Fruit fly (Drosophila melanogaster) whole organism: ENCODE results near the gene obst-A.
"Not testable (repeated sequence)": the region's sequence is repeated elsewhere in the genome, so short reads cannot be mapped to it uniquely, and the experiment has no call there.

Source experiments
- CG8478 ChIP-seq: fragments of >200 bp; optimal IDR thresholded peaks from 2 replicates; lab custom pipeline; 2018; ENCODE audit warnings: inconsistent platforms
- Dll ChIP-seq: fragments of >200 bp; optimal IDR thresholded peaks from 2 replicates; lab custom pipeline; 2017
- EcR ChIP-seq, 2 experiments: fragments of >200 bp; optimal IDR thresholded peaks; 2 replicates each; lab custom pipeline; 2017; ENCODE audit warnings: missing biosample characterization in 2 of 2, missing genetic modification characterization in 2 of 2, missing genetic modification reagents in 2 of 2
- pan ChIP-seq: fragments of >200 bp; optimal IDR thresholded peaks from 2 replicates; lab custom pipeline; 2017
- psq ChIP-seq: fragments of >200 bp; optimal IDR thresholded peaks from 2 replicates; lab custom pipeline; 2017
- usp ChIP-seq: fragments of >200 bp; optimal IDR thresholded peaks from 2 replicates; lab custom pipeline; 2017; ENCODE audit warnings: missing biosample characterization, missing genetic modification characterization, mixed read lengths

obst-A gene

DNA sequence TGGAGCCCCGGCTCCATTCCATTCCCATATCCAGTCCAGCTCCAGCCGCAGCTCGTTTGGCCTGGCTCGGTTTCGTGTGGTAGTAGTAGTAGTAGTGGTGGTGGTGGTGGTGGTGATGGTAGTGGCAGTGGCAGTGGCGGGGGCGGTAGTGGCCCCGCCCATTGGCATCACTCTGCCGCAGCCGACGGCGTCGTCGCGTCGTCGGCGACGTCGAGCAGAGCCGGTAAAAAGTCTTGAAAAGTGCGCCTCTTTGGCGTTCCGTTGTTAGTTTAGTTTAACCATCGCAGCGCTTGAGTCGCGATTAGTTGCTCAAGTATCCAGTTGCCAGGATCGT is at the start of gene obst-A:
Gene obst-A, plus strand, starts transcription at position 248 of the 334 bp plus-strand sequence.
- no peak for TF ChIP-seq Dll (lab: Kevin White, UChicago)
- TF ChIP-seq EcR (GFP tag; optimal IDR thresholded peaks at IDR 0.05; lab: Kevin White, UChicago), result no peak
- no peak for TF ChIP-seq psq (lab: Kevin White, UChicago)
- no peak for TF ChIP-seq pan (lab: Kevin White, UChicago)
- TF ChIP-seq CG8478 (lab: Kevin White, UChicago), result no peak
- no peak for TF ChIP-seq usp (GFP tag; lab: Kevin White, UChicago)

DNA sequence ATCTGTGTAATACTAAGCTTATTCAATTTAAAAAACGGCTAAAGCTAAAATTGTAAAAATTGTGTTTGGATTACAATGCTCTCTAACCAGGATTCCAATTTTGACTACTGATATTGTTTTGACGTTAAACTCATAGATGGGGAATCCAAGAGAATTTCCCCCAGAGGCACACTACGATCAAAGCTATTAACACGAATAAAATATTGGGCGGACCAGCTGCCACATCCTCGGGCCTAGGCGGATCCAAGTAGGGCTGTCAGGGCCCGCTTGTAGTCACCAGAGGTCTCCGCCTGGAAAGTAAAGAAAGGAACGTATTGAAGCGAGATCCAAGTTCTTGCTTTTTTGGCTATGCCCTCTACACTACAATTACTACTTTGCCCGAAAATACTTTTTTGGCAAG is 45.5 kb upstream of the obst-A start, which contains the start of gene Sdic3:
Gene Sdic3, minus strand, starts transcription at position 101 of the 400 bp plus-strand sequence.
- TF ChIP-seq Dll, psq, CG8478 (lab: Kevin White, UChicago): not testable (repeated sequence)

DNA sequence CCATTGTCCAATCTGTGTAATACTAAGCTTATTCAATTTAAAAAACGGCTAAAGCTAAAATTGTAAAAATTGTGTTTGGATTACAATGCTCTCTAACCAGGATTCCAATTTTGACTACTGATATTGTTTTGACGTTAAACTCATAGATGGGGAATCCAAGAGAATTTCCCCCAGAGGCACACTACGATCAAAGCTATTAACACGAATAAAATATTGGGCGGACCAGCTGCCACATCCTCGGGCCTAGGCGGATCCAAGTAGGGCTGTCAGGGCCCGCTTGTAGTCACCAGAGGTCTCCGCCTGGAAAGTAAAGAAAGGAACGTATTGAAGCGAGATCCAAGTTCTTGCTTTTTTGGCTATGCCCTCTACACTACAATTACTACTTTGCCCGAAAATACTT is 37.8 kb upstream of the obst-A start, which contains the start of gene SdicA:
Gene SdicA, minus strand, starts transcription at position 101 of the 400 bp plus-strand sequence.
- TF ChIP-seq Dll, CG8478, pan (lab: Kevin White, UChicago): not testable (repeated sequence)

DNA sequence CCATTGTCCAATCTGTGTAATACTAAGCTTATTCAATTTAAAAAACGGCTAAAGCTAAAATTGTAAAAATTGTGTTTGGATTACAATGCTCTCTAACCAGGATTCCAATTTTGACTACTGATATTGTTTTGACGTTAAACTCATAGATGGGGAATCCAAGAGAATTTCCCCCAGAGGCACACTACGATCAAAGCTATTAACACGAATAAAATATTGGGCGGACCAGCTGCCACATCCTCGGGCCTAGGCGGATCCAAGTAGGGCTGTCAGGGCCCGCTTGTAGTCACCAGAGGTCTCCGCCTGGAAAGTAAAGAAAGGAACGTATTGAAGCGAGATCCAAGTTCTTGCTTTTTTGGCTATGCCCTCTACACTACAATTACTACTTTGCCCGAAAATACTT is 30.2 kb upstream of the obst-A start, which contains the start of gene SdicB:
Gene SdicB, minus strand, starts transcription at position 101 of the 400 bp plus-strand sequence.
- TF ChIP-seq CG8478 (lab: Kevin White, UChicago); pan (lab: Kevin White, UChicago); usp (GFP tag; lab: Kevin White, UChicago): not testable (repeated sequence)

DNA sequence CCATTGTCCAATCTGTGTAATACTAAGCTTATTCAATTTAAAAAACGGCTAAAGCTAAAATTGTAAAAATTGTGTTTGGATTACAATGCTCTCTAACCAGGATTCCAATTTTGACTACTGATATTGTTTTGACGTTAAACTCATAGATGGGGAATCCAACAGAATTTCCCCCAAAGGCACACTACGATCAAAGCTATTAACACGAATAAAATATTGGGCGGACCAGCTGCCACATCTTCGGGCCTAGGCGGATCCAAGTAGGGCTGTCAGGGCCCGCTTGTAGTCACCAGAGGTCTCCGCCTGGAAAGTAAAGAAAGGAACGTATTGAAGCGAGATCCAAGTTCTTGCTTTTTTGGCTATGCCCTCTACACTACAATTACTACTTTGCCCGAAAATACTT is 22.5 kb upstream of the obst-A start, which contains the start of gene SdicC:
Gene SdicC, minus strand, starts transcription at position 101 of the 400 bp plus-strand sequence.
- not testable (repeated sequence) for TF ChIP-seq usp (GFP tag; lab: Kevin White, UChicago); Dll (lab: Kevin White, UChicago); EcR (GFP tag; optimal IDR thresholded peaks at IDR 0.05; lab: Kevin White, UChicago)

DNA sequence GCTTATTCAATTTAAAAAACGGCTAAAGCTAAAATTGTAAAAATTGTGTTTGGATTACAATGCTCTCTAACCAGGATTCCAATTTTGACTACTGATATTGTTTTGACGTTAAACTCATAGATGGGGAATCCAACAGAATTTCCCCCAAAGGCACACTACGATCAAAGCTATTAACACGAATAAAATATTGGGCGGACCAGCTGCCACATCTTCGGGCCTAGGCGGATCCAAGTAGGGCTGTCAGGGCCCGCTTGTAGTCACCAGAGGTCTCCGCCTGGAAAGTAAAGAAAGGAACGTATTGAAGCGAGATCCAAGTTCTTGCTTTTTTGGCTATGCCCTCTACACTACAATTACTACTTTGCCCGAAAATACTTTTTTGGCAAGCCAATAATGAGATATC is 14.7 kb upstream of the obst-A start, which contains the start of gene Sdic4:
Gene Sdic4, minus strand, starts transcription at position 101 of the 400 bp plus-strand sequence.
- not testable (repeated sequence) for TF ChIP-seq EcR (GFP tag; optimal IDR thresholded peaks at IDR 0.05; lab: Kevin White, UChicago); psq (lab: Kevin White, UChicago); CG8478 (lab: Kevin White, UChicago)

DNA sequence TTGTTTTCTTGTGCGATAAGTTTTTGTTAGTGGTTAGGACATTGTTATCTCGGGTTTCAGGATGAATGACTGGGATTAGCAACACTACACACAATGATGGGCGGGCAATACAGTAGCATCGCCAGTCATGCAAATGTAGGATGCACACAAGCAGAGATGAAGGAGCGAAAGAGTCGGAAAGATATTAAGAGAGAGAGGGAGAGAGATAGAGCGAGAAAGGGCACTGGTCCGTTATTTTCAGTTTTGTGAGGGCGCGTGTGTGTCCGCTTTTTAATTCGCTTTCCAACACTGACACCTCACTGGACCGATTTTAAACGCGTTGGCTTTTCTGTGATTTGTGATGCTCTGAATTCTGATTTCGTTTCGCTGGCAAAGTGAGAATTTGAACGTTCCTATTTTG is 8.0 kb upstream of the obst-A start:
- TF ChIP-seq Dll (lab: Kevin White, UChicago), result no peak
- TF ChIP-seq EcR (GFP tag; optimal IDR thresholded peaks at IDR 0.05; lab: Kevin White, UChicago), result no peak

DNA sequence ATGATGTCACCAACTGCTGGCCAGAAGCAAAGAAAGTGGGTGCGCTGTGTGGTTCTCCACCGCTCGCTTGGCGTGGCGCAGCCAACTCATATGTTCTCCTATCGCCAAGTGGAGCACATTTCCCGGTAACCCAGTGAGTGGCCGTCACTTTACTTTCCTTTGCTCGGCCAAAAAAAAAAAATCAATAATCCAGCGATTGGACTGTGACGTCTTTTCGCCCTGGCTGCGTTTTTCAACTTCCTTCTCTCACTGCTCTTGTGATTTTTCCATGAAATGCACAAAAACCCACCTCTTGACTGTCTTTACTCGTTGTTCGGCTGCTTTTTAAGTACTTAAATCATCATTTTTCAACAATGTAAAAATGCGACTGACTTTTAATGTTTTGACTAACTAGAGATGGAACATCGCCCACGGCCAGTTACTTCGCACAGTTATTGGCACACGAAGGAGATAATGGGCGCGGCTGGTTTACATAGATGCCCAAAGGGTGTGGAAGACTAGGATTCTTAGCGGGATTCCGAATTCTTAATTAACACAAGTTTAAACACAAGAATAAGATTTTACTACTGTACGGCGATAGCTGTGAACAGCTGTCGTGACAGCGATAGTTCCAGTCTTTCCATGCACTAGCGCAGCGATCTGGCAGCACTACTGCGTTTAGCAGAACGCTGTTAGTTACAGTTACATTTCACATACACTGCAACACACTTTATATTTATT is 3.7 kb upstream of the obst-A start, which contains the start of gene sw:
Gene sw, minus strand, starts transcription at position 589 of the 720 bp plus-strand sequence.
- TF ChIP-seq psq (lab: Kevin White, UChicago) (no peak), EcR (GFP tag; optimal IDR thresholded peaks at IDR 0.05; lab: Kevin White, UChicago) (no peak), CG8478 (lab: Kevin White, UChicago) (no peak), usp (GFP tag; lab: Kevin White, UChicago) (no peak), pan (lab: Kevin White, UChicago) (no peak)

DNA sequence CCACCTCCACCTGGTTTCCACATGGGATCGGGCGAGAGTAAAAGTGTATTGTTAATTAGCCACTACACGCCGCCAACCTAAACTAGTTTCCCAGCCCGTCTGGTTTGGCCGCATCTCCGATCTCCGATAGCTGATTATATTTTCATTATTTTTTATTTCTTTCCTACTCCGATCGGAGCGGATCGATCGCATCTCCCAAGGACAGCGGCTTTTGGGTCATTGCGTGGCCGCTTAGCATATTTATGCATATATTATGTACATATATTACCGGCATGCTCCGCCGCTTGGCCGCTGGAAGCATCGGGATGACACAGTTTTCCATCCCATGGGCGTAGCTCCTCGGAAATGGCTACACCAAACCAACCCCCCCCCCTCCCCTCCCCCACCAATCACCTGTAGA is 1.7 kb upstream of the obst-A start:
- TF ChIP-seq Dll (lab: Kevin White, UChicago), result no peak

DNA sequence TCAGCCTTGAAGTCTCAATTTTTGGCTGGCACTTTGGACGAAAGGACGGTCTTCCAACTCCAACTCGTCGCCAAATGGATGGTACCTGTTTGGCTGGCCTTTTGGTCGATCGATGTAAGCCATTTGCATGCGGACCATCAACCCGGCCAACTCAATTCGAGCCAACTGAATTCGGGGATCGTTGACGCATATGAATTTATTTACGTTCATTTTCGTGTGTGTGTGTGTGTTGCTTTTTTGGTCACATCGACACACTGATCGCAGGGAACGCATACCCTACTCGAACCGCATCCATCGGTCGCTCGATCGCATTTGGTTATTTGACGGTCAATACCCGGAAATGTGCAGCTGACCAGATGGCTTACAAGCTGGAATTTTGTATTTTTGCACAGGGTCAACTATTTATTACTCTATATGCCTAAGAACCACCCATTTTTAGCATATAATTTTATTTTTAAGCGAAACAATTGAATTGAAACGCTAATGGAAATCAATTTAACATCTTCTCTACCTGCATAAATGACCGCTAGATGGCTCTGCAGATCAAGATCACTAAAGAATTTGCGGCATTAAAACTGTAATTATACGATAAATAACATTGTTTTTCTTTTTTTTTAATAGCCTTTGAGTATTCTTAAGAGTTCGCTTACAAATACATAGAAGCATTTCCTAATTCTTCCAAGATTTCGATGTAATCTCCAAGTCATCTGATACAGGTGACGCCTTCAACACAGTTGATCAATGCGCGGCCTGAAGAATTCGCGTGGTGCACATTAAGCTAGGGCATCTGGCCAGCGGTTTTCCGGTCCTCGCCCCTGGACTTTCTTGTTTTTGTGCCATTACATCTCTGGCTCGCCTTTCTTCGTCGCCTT is 683 bp upstream of the obst-A start:
- TF ChIP-seq pan (lab: Kevin White, UChicago) (no peak), usp (GFP tag; lab: Kevin White, UChicago) (no peak), CG8478 (lab: Kevin White, UChicago) (no peak), Dll (lab: Kevin White, UChicago) (no peak), psq (lab: Kevin White, UChicago) (no peak), EcR (GFP tag; optimal IDR thresholded peaks at IDR 0.05; lab: Kevin White, UChicago) (no peak)

DNA sequence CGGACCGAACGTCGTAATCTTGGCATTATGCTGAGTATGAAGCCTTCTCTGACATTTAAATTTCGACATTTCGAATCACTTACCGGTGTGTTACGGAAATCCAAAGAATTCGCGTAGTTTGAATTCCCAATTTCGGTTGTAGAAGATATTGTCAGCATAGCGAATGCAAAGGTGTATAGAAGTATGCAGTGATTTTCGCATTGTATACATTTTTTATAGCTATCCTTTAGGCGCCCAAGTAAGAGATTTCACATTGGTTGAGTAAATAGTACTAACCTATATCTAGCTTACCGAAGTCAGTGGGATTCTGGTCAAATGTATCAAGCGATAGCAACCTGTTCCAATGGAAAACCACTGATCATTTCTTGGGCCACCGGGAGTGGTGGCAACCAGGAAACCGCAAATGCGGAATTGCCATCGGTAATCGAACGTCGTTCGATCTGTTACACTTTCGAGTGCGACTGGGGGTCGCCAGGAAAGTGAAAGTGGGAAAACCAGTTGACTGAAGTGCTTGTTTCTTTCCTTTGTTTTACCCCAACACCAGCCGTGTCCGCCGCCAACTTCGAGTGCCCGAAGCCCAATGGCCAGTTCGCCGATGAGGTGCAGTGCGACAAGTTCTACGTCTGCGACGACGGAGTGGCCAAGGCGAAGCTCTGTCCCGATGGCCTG is 997 bp downstream of the obst-A start:
- TF ChIP-seq pan (lab: Kevin White, UChicago) (no peak), EcR (GFP tag; optimal IDR thresholded peaks at IDR 0.05; lab: Kevin White, UChicago) (no peak), Dll (lab: Kevin White, UChicago) (no peak), psq (lab: Kevin White, UChicago) (no peak), CG8478 (lab: Kevin White, UChicago) (no peak), usp (GFP tag; lab: Kevin White, UChicago) (no peak)
